Worm (Caenorhabditis elegans): ENCODE data around the gene hpk-1.

hpk-1 gene

DNA sequence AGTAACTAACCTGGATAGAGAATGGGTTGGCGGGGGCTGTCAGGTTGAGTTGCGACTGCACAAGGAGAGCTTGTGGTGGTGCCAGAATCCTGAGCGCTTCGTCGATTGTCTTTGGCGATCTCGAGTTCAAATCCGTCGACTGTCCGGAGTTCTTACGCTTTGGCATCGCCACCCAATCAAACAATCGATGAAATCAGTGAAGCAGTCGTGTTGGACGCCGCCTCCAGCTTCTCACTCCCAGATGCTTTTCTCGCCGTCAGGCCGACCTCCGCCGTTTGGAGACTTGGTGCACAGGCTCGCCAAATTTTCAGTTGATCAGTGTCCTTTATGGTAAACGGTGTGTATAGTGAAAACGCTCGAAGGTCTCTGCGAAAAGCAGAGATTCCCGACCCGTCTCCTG, at the start of gene hpk-1, which contains the start of gene F20B6.10:
Gene hpk-1, minus strand, starts transcription at position 397 of the 400 bp plus-strand sequence.
Gene F20B6.10, minus strand, starts transcription at position 303 of the 400 bp plus-strand sequence.
- TF ChIP-seq lin-13 (GFP tag; optimal IDR thresholded peaks at IDR 0.05) (no peak), unc-62 (GFP tag; optimal IDR thresholded peaks at IDR 0.05) (no peak), unc-55 (GFP tag; optimal IDR thresholded peaks at IDR 0.05) (no peak), ama-1 (optimal IDR thresholded peaks at IDR 0.05) (no peak), R02D3.7 (tag; optimal IDR thresholded peaks at IDR 0.05) (no peak), gmeb-1 (tag; optimal IDR thresholded peaks at IDR 0.05) (no peak), ztf-11 (tag; optimal IDR thresholded peaks at IDR 0.05) (no peak), ceh-82 (tag; optimal IDR thresholded peaks at IDR 0.05) (no peak), ztf-1 (GFP tag; conservative IDR thresholded peaks at IDR 0.05) (no peak), mdl-1 (tag; optimal IDR thresholded peaks at IDR 0.05) (no peak), nhr-6 (tag; optimal IDR thresholded peaks at IDR 0.05) (no peak), aly-2 (tag; optimal IDR thresholded peaks at IDR 0.05) (no peak), sma-3 (GFP tag; optimal IDR thresholded peaks at IDR 0.05) (no peak), nhr-10 (tag; optimal IDR thresholded peaks at IDR 0.05) (no peak), ZK546.5 (tag; optimal IDR thresholded peaks at IDR 0.05) (no peak), mab-5 (tag; optimal IDR thresholded peaks at IDR 0.05) (no peak), Y55F3AM.14 (GFP tag; optimal IDR thresholded peaks at IDR 0.05) (no peak), C34F6.9 (tag; optimal IDR thresholded peaks at IDR 0.05) (no peak), unc-39 (tag; optimal IDR thresholded peaks at IDR 0.05) (no peak), nhr-23 (tag; optimal IDR thresholded peaks at IDR 0.05) (no peak)

- TF ChIP-seq nhr-129 (tag; optimal IDR thresholded peaks at IDR 0.05) (peak; percentile 53), lsy-2 (tag; optimal IDR thresholded peaks at IDR 0.05) (peak in 1 of 2 experiments; percentile 5), sma-9 (GFP tag; optimal IDR thresholded peaks at IDR 0.05) (peak; percentile 35), sma-9 (tag; optimal IDR thresholded peaks at IDR 0.05) (no peak), lin-11 (tag; optimal IDR thresholded peaks at IDR 0.05) (no peak)
These were observed 49.3 kb upstream of the hpk-1 start for ce11 chrX:4266178-4266931.

- TF ChIP-seq nhr-11 (tag; optimal IDR thresholded peaks at IDR 0.05) (no peak), crh-2 (tag; optimal IDR thresholded peaks at IDR 0.05) (peak; percentile 30), sem-4 (tag; optimal IDR thresholded peaks at IDR 0.05) (peak; percentile 29), aly-2 (tag; optimal IDR thresholded peaks at IDR 0.05) (no peak), mbf-1 (tag; optimal IDR thresholded peaks at IDR 0.05) (no peak), C34F6.9 (tag; optimal IDR thresholded peaks at IDR 0.05) (peak; percentile 67), skn-1 (tag; optimal IDR thresholded peaks at IDR 0.05) (no peak), lin-13 (GFP tag; optimal IDR thresholded peaks at IDR 0.05) (no peak), nhr-21 (tag; optimal IDR thresholded peaks at IDR 0.05) (no peak), unc-62 (GFP tag; optimal IDR thresholded peaks at IDR 0.05) (no peak), nhr-77 (tag; optimal IDR thresholded peaks at IDR 0.05) (no peak), R02D3.7 (tag; optimal IDR thresholded peaks at IDR 0.05) (no peak), elt-3 (tag; optimal IDR thresholded peaks at IDR 0.05) (no peak), ztf-11 (tag; optimal IDR thresholded peaks at IDR 0.05) (no peak), peb-1 (tag; optimal IDR thresholded peaks at IDR 0.05) (no peak), mab-5 (tag; optimal IDR thresholded peaks at IDR 0.05) (no peak), ztf-4 (tag; optimal IDR thresholded peaks at IDR 0.05) (no peak), F13H6.1 (tag; optimal IDR thresholded peaks at IDR 0.05) (peak; percentile 70), nhr-12 (tag; optimal IDR thresholded peaks at IDR 0.05) (no peak), alr-1 (tag; optimal IDR thresholded peaks at IDR 0.05) (no peak), nhr-129 (tag; optimal IDR thresholded peaks at IDR 0.05) (peak; percentile 82), lsy-2 (tag; optimal IDR thresholded peaks at IDR 0.05) (peak in 1 of 2 experiments; percentile 10), ama-1 (optimal IDR thresholded peaks at IDR 0.05) (peak; percentile 4), unc-39 (tag; optimal IDR thresholded peaks at IDR 0.05) (no peak), ztf-1 (GFP tag; conservative IDR thresholded peaks at IDR 0.05) (no peak), Y55F3AM.14 (GFP tag; optimal IDR thresholded peaks at IDR 0.05) (no peak), mdl-1 (tag; optimal IDR thresholded peaks at IDR 0.05) (no peak), gmeb-1 (tag; optimal IDR thresholded peaks at IDR 0.05) (no peak), ceh-16 (tag; optimal IDR thresholded peaks at IDR 0.05) (no peak), fos-1 (tag; optimal IDR thresholded peaks at IDR 0.05) (peak; percentile 43), ZK546.5 (tag; optimal IDR thresholded peaks at IDR 0.05) (no peak), ceh-82 (tag; optimal IDR thresholded peaks at IDR 0.05) (no peak), nhr-6 (tag; optimal IDR thresholded peaks at IDR 0.05) (no peak), dmd-4 (tag; optimal IDR thresholded peaks at IDR 0.05) (no peak), blmp-1 (tag; optimal IDR thresholded peaks at IDR 0.05; ENCODE audit: insufficient read depth) (peak; percentile 57), unc-55 (GFP tag; optimal IDR thresholded peaks at IDR 0.05) (peak; percentile 62), snpc-4 (tag; optimal IDR thresholded peaks at IDR 0.05) (no peak), sma-3 (GFP tag; optimal IDR thresholded peaks at IDR 0.05) (peak; percentile 24), sma-9 (GFP tag; optimal IDR thresholded peaks at IDR 0.05) (peak; percentile 72), sma-9 (tag; optimal IDR thresholded peaks at IDR 0.05) (no peak), nhr-237 (tag; optimal IDR thresholded peaks at IDR 0.05) (no peak), elt-1 (tag; optimal IDR thresholded peaks at IDR 0.05) (no peak), nhr-23 (tag; optimal IDR thresholded peaks at IDR 0.05) (no peak), nhr-10 (tag; optimal IDR thresholded peaks at IDR 0.05) (no peak)
These were observed 48.3 kb upstream of the hpk-1 start, which contains the start of gene coel-1 for ce11 chrX:4265283-4265907. TSS of gene coel-1 (plus strand) at chrX:4265663.

Measured in whole organism, L2 larva.